Fruit fly (Drosophila melanogaster) whole organism, embryonic: ENCODE data around the gene asl.

Experiments
- CG12104 ChIP-seq: fragments of 200-800 bp; sonication (Bioruptor generic); optimal IDR thresholded peaks from 3 replicates; lab custom pipeline; 2016; ENCODE audit warnings: missing biosample characterization, missing genetic modification characterization
- CG33557 ChIP-seq: fragments of 200-800 bp; sonication (Bioruptor generic); optimal IDR thresholded peaks from 2 replicates; lab custom pipeline; 2019; ENCODE audit warnings: missing biosample characterization, mild to moderate bottlenecking, missing genetic modification characterization, moderate library complexity
- CG6654 ChIP-seq: fragments of 200-800 bp; sonication (Bioruptor generic); optimal IDR thresholded peaks from 2 replicates; lab custom pipeline; 2017; ENCODE audit warnings: missing biosample characterization, mild to moderate bottlenecking, missing genetic modification characterization
- Deaf1 ChIP-seq: fragments of 200-800 bp; optimal IDR thresholded peaks from 3 replicates; lab custom pipeline; 2019; ENCODE audit warnings: missing biosample characterization, mild to moderate bottlenecking, missing genetic modification characterization, moderate library complexity
- crc ChIP-seq: fragments of 200-800 bp; sonication (Bioruptor generic); optimal IDR thresholded peaks from 2 replicates; lab custom pipeline; 2016; ENCODE audit warnings: missing biosample characterization, missing genetic modification characterization
- fru ChIP-seq: fragments of >200 bp; optimal IDR thresholded peaks from 2 replicates; lab custom pipeline; 2017
- luna ChIP-seq: fragments of 200-800 bp; sonication (Bioruptor generic); optimal IDR thresholded peaks from 2 replicates; lab custom pipeline; 2016; ENCODE audit warnings: missing biosample characterization, missing genetic modification characterization

- no peak for TF ChIP-seq Deaf1 (tag; lab: Kevin White, UChicago)
- TF ChIP-seq luna (GFP tag; lab: Kevin White, UChicago), result no peak
- no peak for TF ChIP-seq CG6654
- TF ChIP-seq crc, result no peak
- no peak for TF ChIP-seq fru (lab: Kevin White, UChicago)
- TF ChIP-seq CG33557 (GFP tag; lab: Kevin White, UChicago), result no peak
- no peak for TF ChIP-seq CG12104 (GFP tag; lab: Kevin White, UChicago)
Measured at dm6 chr3R:5554852-5555251, 51.5 kb downstream of the asl start, which contains the start of gene Snm1.
